Worm (Caenorhabditis elegans) whole organism, early embryonic: Measurements from ENCODE around the gene rpc-2.

Experiments used
- B0310.2 ChIP-seq: sonication (generic microtip); optimal IDR thresholded peaks from 2 replicates; lab custom pipeline; 2016; ENCODE audit warnings: mild to moderate bottlenecking, missing genetic modification characterization, missing compliant biosample characterization
- F13C5.2 ChIP-seq: sonication (generic microtip); optimal IDR thresholded peaks from 2 replicates; lab custom pipeline; 2017; ENCODE audit warnings: mild to moderate bottlenecking, missing genetic modification characterization, inconsistent platforms, missing compliant biosample characterization
- ama-1 ChIP-seq: fragments of 150-350 bp; optimal IDR thresholded peaks from 2 replicates; lab custom pipeline; 2014
- ceh-13 ChIP-seq: fragments of 200-800 bp; sonication (Bioruptor generic); optimal IDR thresholded peaks from 2 replicates; lab custom pipeline; 2018; ENCODE audit warnings: mild to moderate bottlenecking, missing genetic modification characterization, missing compliant biosample characterization
- ceh-36 ChIP-seq: sonication (generic microtip); optimal IDR thresholded peaks from 2 replicates; lab custom pipeline; 2016; ENCODE audit warnings: missing genetic modification characterization, inconsistent platforms, missing compliant biosample characterization
- flt-1 ChIP-seq: fragments of 200-800 bp; sonication (Bioruptor generic); IDR thresholded peaks from 2 replicates; pipeline ENCODE4 v1.3.6; 2022; ENCODE audit warnings: missing genetic modification characterization, missing compliant biosample characterization
- hmg-4 ChIP-seq: fragments of 200-800 bp; sonication (Bioruptor generic); optimal IDR thresholded peaks from 2 replicates; lab custom pipeline; 2018; ENCODE audit warnings: mild to moderate bottlenecking, missing genetic modification characterization, missing compliant biosample characterization
- hnd-1 ChIP-seq: sonication (generic microtip); optimal IDR thresholded peaks from 2 replicates; lab custom pipeline; 2016; ENCODE audit warnings: missing genetic modification characterization, missing compliant biosample characterization
- pes-1 ChIP-seq: fragments of 200-800 bp; sonication (Bioruptor generic); IDR thresholded peaks from 2 replicates; pipeline ENCODE4 v1.3.6; 2022; ENCODE audit warnings: missing genetic modification reagents, missing genetic modification characterization, missing compliant biosample characterization
- sea-1 ChIP-seq: fragments of 200-800 bp; sonication (Bioruptor generic); conservative IDR thresholded peaks from 2 replicates; pipeline ENCODE4 v1.3.6; 2022; ENCODE audit warnings: missing genetic modification characterization, missing compliant biosample characterization
- tbx-11 ChIP-seq: fragments of 200-800 bp; sonication (Bioruptor generic); IDR thresholded peaks from 2 replicates; pipeline ENCODE4 v1.3.6; 2022; ENCODE audit warnings: missing genetic modification characterization, missing compliant biosample characterization
- tbx-37 ChIP-seq: fragments of 200-800 bp; sonication (Bioruptor generic); conservative IDR thresholded peaks from 2 replicates; pipeline ENCODE4 v1.3.6; 2022; ENCODE audit warnings: missing genetic modification reagents, missing genetic modification characterization, missing compliant biosample characterization
- tra-4 ChIP-seq: sonication (generic microtip); optimal IDR thresholded peaks from 2 replicates; lab custom pipeline; 2017; ENCODE audit warnings: missing genetic modification characterization, missing compliant biosample characterization

DNA sequence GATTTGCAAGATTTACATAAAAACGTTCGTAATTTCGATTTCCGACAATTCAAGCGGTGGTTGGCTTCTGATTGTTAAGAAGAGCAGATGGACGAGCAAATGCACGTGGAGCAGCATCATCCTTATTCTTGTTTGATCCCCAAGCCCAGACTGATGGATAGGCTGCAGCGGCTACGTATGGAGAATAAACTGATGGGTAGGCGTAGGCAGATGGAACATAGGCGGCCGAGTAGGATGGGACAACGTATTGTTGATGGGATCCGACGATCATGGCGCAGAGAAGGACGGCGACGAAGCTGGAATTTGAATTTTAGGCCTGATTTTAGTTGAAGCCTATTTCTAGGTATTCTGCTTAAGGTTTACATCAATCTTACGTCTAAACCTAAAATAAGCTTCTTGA, 11.1 kb downstream of the rpc-2 start:
- TF ChIP-seq flt-1 (GFP tag; lab: Robert Waterston, UW) (no peak), ceh-13 (no peak), ama-1 (lab: Kevin White, UChicago) (no peak), sea-1 (GFP tag; lab: Robert Waterston, UW) (no peak), tbx-11 (GFP tag; lab: Robert Waterston, UW) (no peak), hnd-1 (tag; lab: Kevin White, UChicago) (no peak), B0310.2 (tag; lab: Kevin White, UChicago) (no peak), tbx-37 (GFP tag; lab: Robert Waterston, UW) (no peak), tra-4 (no peak), pes-1 (no peak), F13C5.2 (tag; lab: Kevin White, UChicago) (no peak), hmg-4 (GFP tag; lab: Kevin White, UChicago) (no peak), ceh-36 (tag; lab: Kevin White, UChicago) (no peak)
